Worm (Caenorhabditis elegans) whole organism, late embryonic: Measurements from ENCODE around the gene hacl-1.

Experiments
- elt-2 ChIP-seq: sonication (generic microtip); optimal IDR thresholded peaks from 2 replicates; lab custom pipeline; 2016; ENCODE audit warnings: missing genetic modification reagents, missing genetic modification characterization, missing compliant biosample characterization
- fax-1 ChIP-seq: sonication (generic microtip); optimal IDR thresholded peaks from 2 replicates; lab custom pipeline; 2016; ENCODE audit warnings: missing genotype, missing genetic modification characterization, missing compliant biosample characterization

ce11 chrII:11453639-11454038, 39.1 kb downstream of the hacl-1 start:
- TF ChIP-seq elt-2, result no peak
- no peak for TF ChIP-seq fax-1 (tag; lab: Kevin White, UChicago)
